Fruit fly (Drosophila melanogaster): ENCODE measurements around the gene Atg17.
A peak's percentile ranks its signal among the peaks of the same experiment; 100 is the strongest.

Atg17 gene

dm6 chr3R:5636519-5637430 lies 32.7 kb upstream of the Atg17 start, which contains the start of the genes CG31548 and CG12170 (continued):
- TF ChIP-seq CG14050 (GFP tag; IDR thresholded peaks at IDR 0.05), result no peak
- peak; percentile 56 for TF ChIP-seq az2 (GFP tag; optimal IDR thresholded peaks at IDR 0.05)
- TF ChIP-seq chn (GFP tag; optimal IDR thresholded peaks at IDR 0.05), result peak; percentile 28
- TF ChIP-seq CG17568 (GFP tag; optimal IDR thresholded peaks at IDR 0.05), result no peak
- TF ChIP-seq CG13775 (GFP tag; optimal IDR thresholded peaks at IDR 0.05), result peak; percentile 62
- no peak for TF ChIP-seq bcd (GFP tag; optimal IDR thresholded peaks at IDR 0.05)
- TF ChIP-seq CG7963 (GFP tag; IDR thresholded peaks at IDR 0.05; ENCODE audit: partially characterized antibody), result no peak
- peak; percentile 43; the same call in 2 of the 3 replicates for TF ChIP-seq tgo (GFP tag; IDR thresholded peaks at IDR 0.05)
- TF ChIP-seq dm (GFP tag; optimal IDR thresholded peaks at IDR 0.05), result no peak
- peak; percentile 64 for TF ChIP-seq Six4 (GFP tag; optimal IDR thresholded peaks at IDR 0.05)
- TF ChIP-seq Atf6 (GFP tag; IDR thresholded peaks at IDR 0.05), result peak; percentile 39; the same call in 1 of the 2 replicates
- TF ChIP-seq Aef1 (GFP tag; IDR thresholded peaks at IDR 0.05), result 0 out of 3 replicates have a peak, but pooled peaks have one; percentile 18
- TF ChIP-seq CG11085 (GFP tag; IDR thresholded peaks at IDR 0.05), result no peak
- peak; percentile 19 for TF ChIP-seq Lhr (GFP tag; optimal IDR thresholded peaks at IDR 0.05)
- TF ChIP-seq CG6791 (GFP tag; IDR thresholded peaks at IDR 0.05; ENCODE audit: partially characterized antibody), result no peak
- TF ChIP-seq lola (GFP tag; optimal IDR thresholded peaks at IDR 0.05), result peak in 1 of 3 experiments; percentile 56
- TF ChIP-seq Med (GFP tag), result peak; percentile 83
- no peak for TF ChIP-seq dysf (GFP tag; IDR thresholded peaks at IDR 0.05)
- no peak for TF ChIP-seq CG10543 (GFP tag; optimal IDR thresholded peaks at IDR 0.05)
- peak; percentile 33 for TF ChIP-seq ind (GFP tag; optimal IDR thresholded peaks at IDR 0.05)
- TF ChIP-seq dpn (GFP tag; optimal IDR thresholded peaks at IDR 0.05), result peak; percentile 14 to 49
- no peak for TF ChIP-seq CG7928 (GFP tag; optimal IDR thresholded peaks at IDR 0.05)
- TF ChIP-seq CG10147 (GFP tag; optimal IDR thresholded peaks at IDR 0.05), result peak; percentile 23
- TF ChIP-seq CG2120 (GFP tag; optimal IDR thresholded peaks at IDR 0.05), result peak; percentile 62
- no peak for TF ChIP-seq CG7357 (GFP tag; IDR thresholded peaks at IDR 0.05)
- TF ChIP-seq CG14965 (GFP tag; optimal IDR thresholded peaks at IDR 0.05; ENCODE audit: borderline replicate concordance), result no peak
- TF ChIP-seq zfh1 (GFP tag; IDR thresholded peaks at IDR 0.05), result 0 out of 3 replicates have a peak, but pooled peaks have one; percentile 43
- TF ChIP-seq tll (GFP tag; optimal IDR thresholded peaks at IDR 0.05), result no peak
- TF ChIP-seq Hr78 (GFP tag; optimal IDR thresholded peaks at IDR 0.05), result no peak
- peak; percentile 39 for TF ChIP-seq CG10462 (GFP tag; optimal IDR thresholded peaks at IDR 0.05)
- no peak for TF ChIP-seq CG7556 (GFP tag; optimal IDR thresholded peaks at IDR 0.05)
- peak; percentile 62; the same call in 2 of the 3 replicates for TF ChIP-seq row (GFP tag; IDR thresholded peaks at IDR 0.05)
- TF ChIP-seq Mrtf (GFP tag; IDR thresholded peaks at IDR 0.05), result 0 out of 3 replicates have a peak, but pooled peaks have one; percentile 4
- TF ChIP-seq pfk (GFP tag; optimal IDR thresholded peaks at IDR 0.05), result no peak
- no peak for TF ChIP-seq aop (GFP tag; IDR thresholded peaks at IDR 0.05)
- TF ChIP-seq CG14014 (GFP tag; IDR thresholded peaks at IDR 0.05), result peak; percentile 46; the same call in 1 of the 2 replicates
- TF ChIP-seq gsb (GFP tag; IDR thresholded peaks at IDR 0.05), result no peak
- TF ChIP-seq CG1529 (GFP tag; optimal IDR thresholded peaks at IDR 0.05), result no peak
- TF ChIP-seq CG2712 (tag; optimal IDR thresholded peaks at IDR 0.05), result peak; percentile 77
- no peak for TF ChIP-seq pita (GFP tag; optimal IDR thresholded peaks at IDR 0.05)
- peak; percentile 36; the same call in 1 of the 2 replicates for TF ChIP-seq Ptx1 (GFP tag; IDR thresholded peaks at IDR 0.05)
- TF ChIP-seq CG4424 (GFP tag; optimal IDR thresholded peaks at IDR 0.05), result peak; percentile 49
- TF ChIP-seq Bdp1 (GFP tag; optimal IDR thresholded peaks at IDR 0.05), result no peak
- no peak for TF ChIP-seq CG7372 (GFP tag; IDR thresholded peaks at IDR 0.05)
- TF ChIP-seq ranshi (GFP tag; IDR thresholded peaks at IDR 0.05), result peak; percentile 33; the same call in 1 of the 2 replicates
- no peak for TF ChIP-seq ash1 (GFP tag; optimal IDR thresholded peaks at IDR 0.05)
- no peak for TF ChIP-seq CG1832 (GFP tag; optimal IDR thresholded peaks at IDR 0.05)
- TF ChIP-seq nerfin-1 (tag; optimal IDR thresholded peaks at IDR 0.05), result no peak
